Fruit fly (Drosophila melanogaster) whole organism, prepupa: ENCODE measurements around the gene CG6678.
A peak's percentile ranks its signal among the peaks of the same experiment; 100 is the strongest.

ENCODE experiments used
- Blimp-1 ChIP-seq: fragments of 200-800 bp; sonication (Bioruptor generic); optimal IDR thresholded peaks from 3 replicates; lab custom pipeline; 2017; ENCODE audit warnings: missing biosample characterization, missing genetic modification characterization, mild to moderate bottlenecking, moderate library complexity, missing genetic modification reagents
- CG10631 ChIP-seq: fragments of 200-800 bp; sonication (Bioruptor generic); optimal IDR thresholded peaks from 2 replicates; lab custom pipeline; 2016; ENCODE audit warnings: missing biosample characterization, missing genetic modification characterization
- CG10669 ChIP-seq: fragments of 200-800 bp; sonication (Bioruptor generic); optimal IDR thresholded peaks from 3 replicates; lab custom pipeline; 2018; ENCODE audit warnings: missing biosample characterization, mild to moderate bottlenecking, missing genetic modification characterization, moderate library complexity
- CG11294 ChIP-seq: fragments of 200-800 bp; sonication (Bioruptor generic); IDR thresholded peaks from 2 replicates; pipeline ENCODE4 v1.3.6; 2022; ENCODE audit warnings: missing biosample characterization, missing genetic modification characterization
- CG11762 ChIP-seq: fragments of 200-800 bp; sonication (Bioruptor generic); optimal IDR thresholded peaks from 3 replicates; lab custom pipeline; 2016; ENCODE audit warnings: missing biosample characterization, missing genetic modification characterization; ENCODE audit not compliant: insufficient read depth
- CG11902 ChIP-seq: fragments of 200-800 bp; sonication (Bioruptor generic); optimal IDR thresholded peaks from 3 replicates; lab custom pipeline; 2016; ENCODE audit warnings: missing biosample characterization, missing genetic modification characterization
- CG15336 ChIP-seq: fragments of 200-800 bp; sonication (Bioruptor generic); IDR thresholded peaks from 2 replicates; pipeline ENCODE4 v1.3.6; 2022; ENCODE audit warnings: missing biosample characterization, missing genetic modification characterization
- CG1621 ChIP-seq: fragments of 200-800 bp; sonication (Bioruptor generic); optimal IDR thresholded peaks from 3 replicates; lab custom pipeline; 2018; ENCODE audit warnings: missing biosample characterization, mild to moderate bottlenecking, missing genetic modification characterization
- CG16779 ChIP-seq: fragments of 200-800 bp; sonication (Bioruptor generic); optimal IDR thresholded peaks from 3 replicates; lab custom pipeline; 2017; ENCODE audit warnings: missing biosample characterization, mild to moderate bottlenecking, missing genetic modification characterization
- CG3032 ChIP-seq: fragments of 200-800 bp; optimal IDR thresholded peaks from 2 replicates; lab custom pipeline; 2019; ENCODE audit warnings: missing biosample characterization, mild to moderate bottlenecking, missing genetic modification characterization, moderate library complexity
- CG31627 ChIP-seq: fragments of 200-800 bp; sonication (Bioruptor generic); optimal IDR thresholded peaks from 3 replicates; lab custom pipeline; 2016; ENCODE audit warnings: missing biosample characterization, missing genetic modification characterization
- CG32006 ChIP-seq: fragments of 200-800 bp; sonication (Bioruptor generic); optimal IDR thresholded peaks from 3 replicates; lab custom pipeline; 2017; ENCODE audit warnings: missing biosample characterization, mild to moderate bottlenecking, missing genetic modification characterization
- CG4318 ChIP-seq: fragments of 200-800 bp; sonication (Bioruptor generic); optimal IDR thresholded peaks from 3 replicates; lab custom pipeline; 2017; ENCODE audit warnings: missing biosample characterization, mild to moderate bottlenecking, missing genetic modification characterization
- CG6163 ChIP-seq: fragments of 200-800 bp; sonication (Bioruptor generic); IDR thresholded peaks from 3 replicates; pipeline ENCODE4 v1.3.6; 2022; ENCODE audit warnings: missing biosample characterization, missing genetic modification characterization
- CG6808 ChIP-seq: fragments of 200-800 bp; sonication (Bioruptor generic); optimal IDR thresholded peaks from 3 replicates; lab custom pipeline; 2017; ENCODE audit warnings: missing biosample characterization, missing genetic modification characterization, mild to moderate bottlenecking, moderate library complexity, missing genetic modification reagents
- CG6854 ChIP-seq: fragments of 200-800 bp; sonication (Bioruptor generic); optimal IDR thresholded peaks from 2 replicates; lab custom pipeline; 2017; ENCODE audit warnings: missing biosample characterization, mild to moderate bottlenecking, missing genetic modification characterization
- CG7368 ChIP-seq: fragments of 200-800 bp; sonication (Bioruptor generic); optimal IDR thresholded peaks from 3 replicates; lab custom pipeline; 2016; ENCODE audit warnings: missing biosample characterization, missing genetic modification characterization
- CG8119 ChIP-seq: fragments of 200-800 bp; sonication (Bioruptor generic); IDR thresholded peaks from 3 replicates; pipeline ENCODE4 v1.3.6; 2022; ENCODE audit warnings: missing biosample characterization, missing genetic modification characterization
- CG8319 ChIP-seq: fragments of 200-800 bp; sonication (Bioruptor generic); optimal IDR thresholded peaks from 3 replicates; lab custom pipeline; 2016; ENCODE audit warnings: missing biosample characterization, missing genetic modification characterization
- CG9139 ChIP-seq: fragments of 200-800 bp; sonication (Bioruptor generic); optimal IDR thresholded peaks from 3 replicates; lab custom pipeline; 2017; ENCODE audit warnings: missing biosample characterization, mild to moderate bottlenecking, missing genetic modification characterization
- Eip75B ChIP-seq: fragments of 200-800 bp; sonication (Bioruptor generic); optimal IDR thresholded peaks from 3 replicates; lab custom pipeline; 2016; ENCODE audit warnings: missing biosample characterization, missing genetic modification characterization
- Eip78C ChIP-seq: fragments of 200-800 bp; sonication (Bioruptor generic); peaks from one replicate; lab custom pipeline; 2016; ENCODE audit warnings: missing biosample characterization, missing genetic modification characterization
- Eip93F ChIP-seq: fragments of 200-800 bp; sonication (Bioruptor generic); optimal IDR thresholded peaks from 2 replicates; lab custom pipeline; 2016; ENCODE audit warnings: missing biosample characterization, mild to moderate bottlenecking, missing genetic modification characterization
- Ets21C ChIP-seq: fragments of 200-800 bp; sonication (Bioruptor generic); optimal IDR thresholded peaks from 3 replicates; lab custom pipeline; 2016; ENCODE audit warnings: missing biosample characterization, missing genetic modification characterization
- Gug ChIP-seq: fragments of 200-800 bp; sonication (Bioruptor generic); IDR thresholded peaks from 2 replicates; pipeline ENCODE4 v1.3.6; 2022; ENCODE audit warnings: missing biosample characterization, missing genetic modification characterization
- Hr39 ChIP-seq: fragments of 200-800 bp; sonication (Bioruptor generic); optimal IDR thresholded peaks from 2 replicates; lab custom pipeline; 2016; ENCODE audit warnings: missing biosample characterization, missing genetic modification characterization
- Hr4 ChIP-seq: fragments of 200-800 bp; sonication (Bioruptor generic); optimal IDR thresholded peaks from 3 replicates; lab custom pipeline; 2016; ENCODE audit warnings: missing biosample characterization, missing genetic modification characterization
- Lpt ChIP-seq: fragments of 200-800 bp; sonication (Bioruptor generic); optimal IDR thresholded peaks from 3 replicates; lab custom pipeline; 2016; ENCODE audit warnings: missing biosample characterization, missing genetic modification characterization
- Met ChIP-seq: fragments of 200-800 bp; sonication (Bioruptor generic); optimal IDR thresholded peaks from 3 replicates; lab custom pipeline; 2016; ENCODE audit warnings: missing biosample characterization, missing genetic modification characterization
- Smox ChIP-seq: fragments of 200-800 bp; sonication (Bioruptor generic); optimal IDR thresholded peaks from 3 replicates; lab custom pipeline; 2016; ENCODE audit warnings: missing biosample characterization, missing genetic modification characterization
- Sox102F ChIP-seq: fragments of 200-800 bp; sonication (Bioruptor generic); optimal IDR thresholded peaks from 2 replicates; lab custom pipeline; 2016; ENCODE audit warnings: missing biosample characterization, mild to moderate bottlenecking, missing genetic modification characterization
- Sox15 ChIP-seq: fragments of 200-800 bp; sonication (Bioruptor generic); optimal IDR thresholded peaks from 3 replicates; lab custom pipeline; 2016; ENCODE audit warnings: missing biosample characterization, missing genetic modification characterization
- achi ChIP-seq: fragments of 200-800 bp; sonication (Bioruptor generic); optimal IDR thresholded peaks from 3 replicates; lab custom pipeline; 2016; ENCODE audit warnings: missing biosample characterization, missing genetic modification characterization
- acj6 ChIP-seq: fragments of 200-800 bp; sonication (Bioruptor generic); optimal IDR thresholded peaks from 3 replicates; lab custom pipeline; 2016; ENCODE audit warnings: missing biosample characterization, missing genetic modification characterization
- cyc ChIP-seq: fragments of 200-800 bp; sonication (Bioruptor generic); optimal IDR thresholded peaks from 3 replicates; lab custom pipeline; 2016; ENCODE audit warnings: missing biosample characterization, missing genetic modification characterization
- dsx ChIP-seq: fragments of 200-800 bp; optimal IDR thresholded peaks from 3 replicates; lab custom pipeline; 2019; ENCODE audit warnings: missing biosample characterization, mild to moderate bottlenecking, missing genetic modification characterization, moderate library complexity; ENCODE audit not compliant: poor library complexity, severe bottlenecking
- eg ChIP-seq: fragments of 200-800 bp; sonication (Bioruptor generic); IDR thresholded peaks from 3 replicates; pipeline ENCODE4 v1.3.6; 2022; ENCODE audit warnings: missing biosample characterization, missing genetic modification characterization
- esn ChIP-seq: fragments of 200-800 bp; sonication (Bioruptor generic); optimal IDR thresholded peaks from 2 replicates; lab custom pipeline; 2016; ENCODE audit warnings: missing biosample characterization, mild to moderate bottlenecking, missing genetic modification characterization, moderate library complexity
- fd59A ChIP-seq: fragments of 200-800 bp; sonication (Bioruptor generic); optimal IDR thresholded peaks from 2 replicates; lab custom pipeline; 2017; ENCODE audit warnings: missing biosample characterization, mild to moderate bottlenecking, missing genetic modification characterization, missing genetic modification reagents
- fd85E ChIP-seq: fragments of 200-800 bp; sonication (Bioruptor generic); optimal IDR thresholded peaks from 3 replicates; lab custom pipeline; 2016; ENCODE audit warnings: missing biosample characterization, missing genetic modification characterization
- lz ChIP-seq: fragments of 200-800 bp; sonication (Bioruptor generic); optimal IDR thresholded peaks from 3 replicates; lab custom pipeline; 2016; ENCODE audit warnings: missing biosample characterization, missing genetic modification characterization
- net ChIP-seq: fragments of 200-800 bp; sonication (Bioruptor generic); optimal IDR thresholded peaks from 3 replicates; lab custom pipeline; 2016; ENCODE audit warnings: missing biosample characterization, missing genetic modification characterization
- pdm3 ChIP-seq: fragments of 200-800 bp; sonication (Bioruptor generic); optimal IDR thresholded peaks from 3 replicates; lab custom pipeline; 2016; ENCODE audit warnings: missing biosample characterization, missing genetic modification characterization
- salr ChIP-seq, 2 experiments: fragments of 200-800 bp; sonication (Bioruptor generic); optimal IDR thresholded peaks; 3 replicates each; lab custom pipeline; 2016 to 2018; ENCODE audit warnings: missing biosample characterization in 2 of 2, missing genetic modification characterization in 2 of 2, mild to moderate bottlenecking in 1 of 2
- ss ChIP-seq, 2 experiments: fragments of 200-800 bp; sonication (Bioruptor generic); optimal IDR thresholded peaks; 2 replicates in 1 of 2; 3 replicates in 1 of 2; lab custom pipeline; 2017 to 2018; ENCODE audit warnings: mild to moderate bottlenecking in 2 of 2, missing biosample characterization in 2 of 2, missing genetic modification characterization in 2 of 2, moderate library complexity in 1 of 2
- svp ChIP-seq: fragments of 200-800 bp; sonication (Bioruptor generic); peaks from one replicate; lab custom pipeline; 2016; ENCODE audit warnings: missing biosample characterization, missing genetic modification characterization
- vri ChIP-seq: fragments of 200-800 bp; sonication (Bioruptor generic); optimal IDR thresholded peaks from 3 replicates; lab custom pipeline; 2016; ENCODE audit warnings: missing biosample characterization, mild to moderate bottlenecking, missing genetic modification characterization

Gene CG6678

dm6 chr3R:21931346-21931745 lies 44.5 kb downstream of the CG6678 start (continued):
- TF ChIP-seq CG11294 (GFP tag; lab: Robert Waterston, UW) (peak; percentile 75), pdm3 (GFP tag; lab: Kevin White, UChicago) (peak; percentile 55), Smox (GFP tag; lab: Kevin White, UChicago) (peak; percentile 18), CG16779 (peak; percentile 36), CG8119 (GFP tag; lab: Robert Waterston, UW) (peak; percentile 90), CG10631 (GFP tag; lab: Kevin White, UChicago) (peak; percentile 53), CG3032 (tag; lab: Kevin White, UChicago) (no peak), achi (GFP tag; lab: Kevin White, UChicago) (peak; percentile 73), salr (GFP tag; optimal IDR thresholded peaks at IDR 0.05; lab: Kevin White, UChicago) (peak in 1 of 2 experiments; percentile 81), Eip75B (GFP tag; lab: Kevin White, UChicago) (peak; percentile 9), fd59A (GFP tag; lab: Kevin White, UChicago) (no peak), Met (GFP tag; lab: Kevin White, UChicago) (peak; percentile 25), svp (GFP tag; lab: Kevin White, UChicago) (peak; percentile 66), net (GFP tag; lab: Kevin White, UChicago) (peak; percentile 55), esn (GFP tag; lab: Kevin White, UChicago) (peak; percentile 26), Lpt (GFP tag; lab: Kevin White, UChicago) (peak; percentile 54), dsx (GFP tag; lab: Kevin White, UChicago) (no peak), CG11902 (GFP tag; lab: Kevin White, UChicago) (peak; percentile 26), CG6163 (GFP tag; lab: Robert Waterston, UW) (peak; percentile 56; the same call in 1 of the 3 replicates), CG9139 (GFP tag; lab: Kevin White, UChicago) (peak; percentile 15), fd85E (GFP tag; lab: Kevin White, UChicago) (no peak), acj6 (peak; percentile 70), eg (GFP tag; lab: Robert Waterston, UW) (peak; percentile 88), ss (GFP tag; optimal IDR thresholded peaks at IDR 0.05; lab: Kevin White, UChicago) (peak in 1 of 2 experiments; percentile 24), CG1621 (tag; lab: Kevin White, UChicago) (no peak), vri (GFP tag; lab: Kevin White, UChicago) (no peak), Hr39 (no peak), cyc (no peak)

dm6 chr3R:21933952-21934351 lies 47.1 kb downstream of the CG6678 start:
- TF ChIP-seq Blimp-1 (no peak), CG16779 (peak; percentile 7), CG6163 (GFP tag; lab: Robert Waterston, UW) (peak; percentile 45; the same call in 1 of the 3 replicates), Eip78C (peak; percentile 43), ss (GFP tag; optimal IDR thresholded peaks at IDR 0.05; lab: Kevin White, UChicago) (peak; percentile 11 to 22), esn (GFP tag; lab: Kevin White, UChicago) (no peak), CG32006 (GFP tag; lab: Kevin White, UChicago) (no peak), CG6808 (GFP tag; lab: Kevin White, UChicago) (peak; percentile 17)

DNA sequence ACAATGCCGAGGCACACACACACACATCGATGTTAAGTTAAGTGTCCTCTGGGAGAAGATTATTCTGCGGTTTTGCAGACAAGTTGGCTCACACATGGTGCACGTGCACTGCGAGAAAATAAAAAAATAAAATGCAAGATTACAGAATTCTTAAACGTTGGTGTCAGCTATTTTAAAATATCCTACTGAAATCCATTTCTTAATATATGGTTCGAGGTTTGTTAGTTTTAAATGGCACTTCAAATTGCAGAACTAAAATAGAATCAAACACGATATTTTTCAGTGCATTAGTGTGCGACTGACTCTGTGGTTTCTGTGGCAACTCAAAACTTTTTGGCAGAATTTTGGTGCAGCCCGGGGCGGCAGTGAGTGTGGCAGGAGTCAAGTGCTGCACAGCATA lies 48.4 kb downstream of the CG6678 start:
- TF ChIP-seq vri (GFP tag; lab: Kevin White, UChicago), result peak; percentile 16
- TF ChIP-seq Hr4 (GFP tag; lab: Kevin White, UChicago), result peak; percentile 43
- no peak for TF ChIP-seq CG6854 (GFP tag; lab: Kevin White, UChicago)
- TF ChIP-seq CG8319, result peak; percentile 6
- TF ChIP-seq Gug (GFP tag; lab: Robert Waterston, UW), result no peak
- no peak for TF ChIP-seq Lpt (GFP tag; lab: Kevin White, UChicago)
- peak; percentile 23 for TF ChIP-seq Sox15
- peak; percentile 54 for TF ChIP-seq CG31627 (GFP tag; lab: Kevin White, UChicago)
- peak; percentile 54 for TF ChIP-seq Smox (GFP tag; lab: Kevin White, UChicago)
- no peak for TF ChIP-seq Eip93F (GFP tag; lab: Kevin White, UChicago)
- no peak for TF ChIP-seq CG4318 (GFP tag; lab: Kevin White, UChicago)
- peak; percentile 73 for TF ChIP-seq CG10669 (GFP tag; lab: Kevin White, UChicago)
- TF ChIP-seq svp (GFP tag; lab: Kevin White, UChicago), result peak; percentile 75
- peak; percentile 70 for TF ChIP-seq lz (GFP tag; lab: Kevin White, UChicago)
- TF ChIP-seq dsx (GFP tag; lab: Kevin White, UChicago), result peak; percentile 61
- TF ChIP-seq Sox102F, result peak; percentile 44
- 0 out of 2 replicates have a peak, but pooled peaks have one; percentile 32 for TF ChIP-seq CG15336 (GFP tag; lab: Robert Waterston, UW)
- TF ChIP-seq salr (GFP tag; optimal IDR thresholded peaks at IDR 0.05; lab: Kevin White, UChicago), result peak; percentile 22 to 43
- peak; percentile 70 for TF ChIP-seq CG3032 (tag; lab: Kevin White, UChicago)
- TF ChIP-seq CG11902 (GFP tag; lab: Kevin White, UChicago), result peak; percentile 12
- peak; percentile 26 for TF ChIP-seq CG7368 (GFP tag; lab: Kevin White, UChicago)
- peak; percentile 25 for TF ChIP-seq Ets21C (GFP tag; lab: Kevin White, UChicago)
- TF ChIP-seq CG11762 (GFP tag; lab: Kevin White, UChicago), result no peak
- peak; percentile 60 for TF ChIP-seq Hr39
